Worm (Caenorhabditis elegans): ENCODE results near the gene srt-23.

Gene srt-23

ce11 chrIV:756421-756820 is at the start of gene srt-23:
TSS of gene srt-23 (plus strand) at chrIV:756721.
- TF ChIP-seq ZK546.5 (tag; optimal IDR thresholded peaks at IDR 0.05) = no peak
- no peak for TF ChIP-seq nhr-25 (tag; optimal IDR thresholded peaks at IDR 0.05)
- no peak for TF ChIP-seq mml-1 (tag; optimal IDR thresholded peaks at IDR 0.05)
- no peak for TF ChIP-seq eor-1 (tag; optimal IDR thresholded peaks at IDR 0.05)
- no peak for TF ChIP-seq ceh-9 (tag; optimal IDR thresholded peaks at IDR 0.05)
- no peak for TF ChIP-seq elt-3 (tag; optimal IDR thresholded peaks at IDR 0.05)
- no peak for TF ChIP-seq nhr-43 (tag; optimal IDR thresholded peaks at IDR 0.05; ENCODE audit: poor library complexity, severe bottlenecking)
- TF ChIP-seq nhr-76 (tag; optimal IDR thresholded peaks at IDR 0.05) = no peak
- TF ChIP-seq nhr-28 (tag; optimal IDR thresholded peaks at IDR 0.05) = no peak
- no peak for TF ChIP-seq lin-39 (tag; optimal IDR thresholded peaks at IDR 0.05)
- TF ChIP-seq tbx-2 (tag; optimal IDR thresholded peaks at IDR 0.05) = no peak
- TF ChIP-seq skn-1 (tag; optimal IDR thresholded peaks at IDR 0.05) = no peak
- no peak for TF ChIP-seq R02D3.7 (tag; optimal IDR thresholded peaks at IDR 0.05)

ce11 chrIV:707635-708034 is 48.9 kb upstream of the srt-23 start, which contains the start of gene cutl-26:
TSS of gene cutl-26 (minus strand) at chrIV:707735.
- TF ChIP-seq unc-62 (GFP tag; optimal IDR thresholded peaks at IDR 0.05) (no peak), ceh-16 (tag; optimal IDR thresholded peaks at IDR 0.05) (no peak), lin-15B (tag; optimal IDR thresholded peaks at IDR 0.05) (no peak), ama-1 (optimal IDR thresholded peaks at IDR 0.05) (no peak), ceh-82 (tag; optimal IDR thresholded peaks at IDR 0.05) (no peak), fkh-2 (tag; optimal IDR thresholded peaks at IDR 0.05) (no peak), ZK546.5 (tag; optimal IDR thresholded peaks at IDR 0.05) (no peak), R02D3.7 (tag; optimal IDR thresholded peaks at IDR 0.05) (no peak), nhr-12 (tag; optimal IDR thresholded peaks at IDR 0.05) (no peak), nfya-1 (tag; optimal IDR thresholded peaks at IDR 0.05; ENCODE audit: insufficient read depth) (no peak), skn-1 (tag; optimal IDR thresholded peaks at IDR 0.05) (no peak), ztf-11 (tag; optimal IDR thresholded peaks at IDR 0.05) (no peak), mml-1 (tag; optimal IDR thresholded peaks at IDR 0.05) (no peak), fkh-10 (GFP tag; optimal IDR thresholded peaks at IDR 0.05) (no peak)

ce11 chrIV:715433-715832 is 41.1 kb upstream of the srt-23 start:
- no peak for TF ChIP-seq mdl-1 (tag; optimal IDR thresholded peaks at IDR 0.05)
- TF ChIP-seq ceh-82 (tag; optimal IDR thresholded peaks at IDR 0.05) = no peak
- no peak for TF ChIP-seq lsy-12 (tag; optimal IDR thresholded peaks at IDR 0.05)
- TF ChIP-seq unc-39 (tag; optimal IDR thresholded peaks at IDR 0.05) = no peak
- TF ChIP-seq egl-5 (tag; optimal IDR thresholded peaks at IDR 0.05) = no peak
- no peak for TF ChIP-seq nhr-25 (tag; optimal IDR thresholded peaks at IDR 0.05)
- no peak for TF ChIP-seq mml-1 (tag; optimal IDR thresholded peaks at IDR 0.05)
- no peak for TF ChIP-seq fkh-2 (tag; optimal IDR thresholded peaks at IDR 0.05)
- no peak for TF ChIP-seq ama-1 (optimal IDR thresholded peaks at IDR 0.05)
- TF ChIP-seq daf-12 (tag; optimal IDR thresholded peaks at IDR 0.05) = no peak
- no peak for TF ChIP-seq nhr-43 (tag; optimal IDR thresholded peaks at IDR 0.05; ENCODE audit: poor library complexity, severe bottlenecking)
- TF ChIP-seq nhr-67 (tag; optimal IDR thresholded peaks at IDR 0.05) = no peak

ce11 chrIV:716323-716722 is 40.2 kb upstream of the srt-23 start, which contains the start of gene clec-164:
TSS of gene clec-164 (plus strand) at chrIV:716623.
- no peak for TF ChIP-seq ceh-9 (tag; optimal IDR thresholded peaks at IDR 0.05)
- no peak for TF ChIP-seq ceh-28 (tag; optimal IDR thresholded peaks at IDR 0.05)
- TF ChIP-seq snpc-4 (tag; optimal IDR thresholded peaks at IDR 0.05) = no peak
- no peak for TF ChIP-seq nhr-67 (tag; optimal IDR thresholded peaks at IDR 0.05)
- TF ChIP-seq daf-12 (tag; optimal IDR thresholded peaks at IDR 0.05) = no peak
- no peak for TF ChIP-seq eor-1 (tag; optimal IDR thresholded peaks at IDR 0.05)
- no peak for TF ChIP-seq fkh-10 (GFP tag; optimal IDR thresholded peaks at IDR 0.05)
- TF ChIP-seq pha-4 (tag; optimal IDR thresholded peaks at IDR 0.05) = no peak
- TF ChIP-seq ceh-82 (tag; optimal IDR thresholded peaks at IDR 0.05) = no peak
- TF ChIP-seq ZK546.5 (tag; optimal IDR thresholded peaks at IDR 0.05) = no peak
- TF ChIP-seq mml-1 (tag; optimal IDR thresholded peaks at IDR 0.05) = no peak
- TF ChIP-seq nhr-23 (tag; optimal IDR thresholded peaks at IDR 0.05) = no peak
- TF ChIP-seq elt-2 (tag; optimal IDR thresholded peaks at IDR 0.05) = no peak
- TF ChIP-seq nhr-43 (tag; optimal IDR thresholded peaks at IDR 0.05; ENCODE audit: poor library complexity, severe bottlenecking) = no peak
- TF ChIP-seq egl-5 (tag; optimal IDR thresholded peaks at IDR 0.05) = no peak
- no peak for TF ChIP-seq mdl-1 (tag; optimal IDR thresholded peaks at IDR 0.05)
- no peak for TF ChIP-seq lin-39 (tag; optimal IDR thresholded peaks at IDR 0.05)

- no peak for TF ChIP-seq aly-2 (tag; optimal IDR thresholded peaks at IDR 0.05)
- no peak for TF ChIP-seq nhr-43 (tag; optimal IDR thresholded peaks at IDR 0.05; ENCODE audit: poor library complexity, severe bottlenecking)
- TF ChIP-seq fkh-10 (GFP tag; optimal IDR thresholded peaks at IDR 0.05) = no peak
- TF ChIP-seq nhr-28 (tag; optimal IDR thresholded peaks at IDR 0.05) = no peak
- no peak for TF ChIP-seq ceh-28 (tag; optimal IDR thresholded peaks at IDR 0.05)
- no peak for TF ChIP-seq skn-1 (tag; optimal IDR thresholded peaks at IDR 0.05)
- no peak for TF ChIP-seq nhr-76 (tag; optimal IDR thresholded peaks at IDR 0.05)
- no peak for TF ChIP-seq pha-4 (tag; optimal IDR thresholded peaks at IDR 0.05)
- TF ChIP-seq daf-12 (tag; optimal IDR thresholded peaks at IDR 0.05) = no peak
- TF ChIP-seq nhr-237 (tag; optimal IDR thresholded peaks at IDR 0.05) = no peak
- no peak for TF ChIP-seq ceh-16 (tag; optimal IDR thresholded peaks at IDR 0.05)
- no peak for TF ChIP-seq elt-3 (tag; optimal IDR thresholded peaks at IDR 0.05)
- TF ChIP-seq nhr-12 (tag; optimal IDR thresholded peaks at IDR 0.05) = no peak
- no peak for TF ChIP-seq ama-1 (optimal IDR thresholded peaks at IDR 0.05)
Measured at ce11 chrIV:719351-719750, 37.2 kb upstream of the srt-23 start, which contains the start of gene Y55F3C.10. TSS of gene Y55F3C.10 (minus strand) at chrIV:719451.
